Worm (Caenorhabditis elegans): ENCODE results near the gene cyc-2.1.

Gene cyc-2.1

ce11 chrIV:4705182-4705581 lies 43.6 kb downstream of the cyc-2.1 start (continued):
- TF ChIP-seq pag-3 (tag; optimal IDR thresholded peaks at IDR 0.05; ENCODE audit: borderline replicate concordance, insufficient read depth) (no peak), vab-15 (tag; optimal IDR thresholded peaks at IDR 0.05) (no peak), lin-14 (GFP tag; optimal IDR thresholded peaks at IDR 0.05) (peak; percentile 94), zip-4 (GFP tag; optimal IDR thresholded peaks at IDR 0.05) (peak; percentile 12), isw-1 (GFP tag; IDR thresholded peaks at IDR 0.05) (no peak), nhr-47 (tag; optimal IDR thresholded peaks at IDR 0.05) (peak; percentile 64)

- TF ChIP-seq lsy-2 (tag; optimal IDR thresholded peaks at IDR 0.05) = no peak
- no peak for TF ChIP-seq dpl-1 (GFP tag; optimal IDR thresholded peaks at IDR 0.05)
- TF ChIP-seq zip-4 (GFP tag; optimal IDR thresholded peaks at IDR 0.05) = no peak
- TF ChIP-seq tlp-1 (tag; optimal IDR thresholded peaks at IDR 0.05) = no peak
- TF ChIP-seq fkh-10 (GFP tag; optimal IDR thresholded peaks at IDR 0.05) = no peak
- TF ChIP-seq nhr-12 (tag; optimal IDR thresholded peaks at IDR 0.05) = no peak
- no peak for TF ChIP-seq sup-37 (GFP tag; optimal IDR thresholded peaks at IDR 0.05)
- no peak for TF ChIP-seq mep-1 (tag; optimal IDR thresholded peaks at IDR 0.05)
- TF ChIP-seq ets-5 (GFP tag; IDR thresholded peaks at IDR 0.05) = no peak
- TF ChIP-seq ceh-63 (GFP tag; optimal IDR thresholded peaks at IDR 0.05) = no peak
- no peak for TF ChIP-seq elt-3 (tag; optimal IDR thresholded peaks at IDR 0.05)
- no peak for TF ChIP-seq unc-62 (GFP tag; optimal IDR thresholded peaks at IDR 0.05)
- no peak for TF ChIP-seq grh-1 (GFP tag; IDR thresholded peaks at IDR 0.05)
- TF ChIP-seq F16B12.6 (tag; optimal IDR thresholded peaks at IDR 0.05) = no peak
- TF ChIP-seq nhr-28 (tag; optimal IDR thresholded peaks at IDR 0.05) = no peak
Measured at ce11 chrIV:4703911-4704310, 44.9 kb downstream of the cyc-2.1 start, which contains the start of gene ogdh-1. TSS of gene ogdh-1 (minus strand) at chrIV:4704011.

All from whole organism, L1 larva.